Worm (Caenorhabditis elegans) whole organism, early embryonic: ENCODE measurements around the gene bicd-1.

Experiments used
- B0310.2 ChIP-seq: sonication (generic microtip); optimal IDR thresholded peaks from 2 replicates; lab custom pipeline; 2016; ENCODE audit warnings: mild to moderate bottlenecking, missing genetic modification characterization, missing compliant biosample characterization
- F13C5.2 ChIP-seq: sonication (generic microtip); optimal IDR thresholded peaks from 2 replicates; lab custom pipeline; 2017; ENCODE audit warnings: mild to moderate bottlenecking, missing genetic modification characterization, inconsistent platforms, missing compliant biosample characterization
- aly-1 ChIP-seq: sonication (generic microtip); optimal IDR thresholded peaks from 2 replicates; lab custom pipeline; 2016; ENCODE audit warnings: missing genetic modification characterization, missing compliant biosample characterization
- ama-1 ChIP-seq: fragments of 150-350 bp; optimal IDR thresholded peaks from 2 replicates; lab custom pipeline; 2014
- ceh-13 ChIP-seq: fragments of 200-800 bp; sonication (Bioruptor generic); optimal IDR thresholded peaks from 2 replicates; lab custom pipeline; 2018; ENCODE audit warnings: mild to moderate bottlenecking, missing genetic modification characterization, missing compliant biosample characterization
- ceh-36 ChIP-seq: sonication (generic microtip); optimal IDR thresholded peaks from 2 replicates; lab custom pipeline; 2016; ENCODE audit warnings: missing genetic modification characterization, inconsistent platforms, missing compliant biosample characterization
- ets-7 ChIP-seq: sonication (generic microtip); optimal IDR thresholded peaks from 2 replicates; lab custom pipeline; 2016; ENCODE audit warnings: missing genotype, missing genetic modification characterization, missing compliant biosample characterization
- flt-1 ChIP-seq: fragments of 200-800 bp; sonication (Bioruptor generic); IDR thresholded peaks from 2 replicates; pipeline ENCODE4 v1.3.6; 2022; ENCODE audit warnings: missing genetic modification characterization, missing compliant biosample characterization
- hmbx-1 ChIP-seq: sonication (generic microtip); optimal IDR thresholded peaks from 2 replicates; lab custom pipeline; 2016; ENCODE audit warnings: mild to moderate bottlenecking, missing genetic modification characterization, missing compliant biosample characterization
- hmg-4 ChIP-seq: fragments of 200-800 bp; sonication (Bioruptor generic); optimal IDR thresholded peaks from 2 replicates; lab custom pipeline; 2018; ENCODE audit warnings: mild to moderate bottlenecking, missing genetic modification characterization, missing compliant biosample characterization
- hnd-1 ChIP-seq: sonication (generic microtip); optimal IDR thresholded peaks from 2 replicates; lab custom pipeline; 2016; ENCODE audit warnings: missing genetic modification characterization, missing compliant biosample characterization
- pes-1 ChIP-seq: fragments of 200-800 bp; sonication (Bioruptor generic); IDR thresholded peaks from 2 replicates; pipeline ENCODE4 v1.3.6; 2022; ENCODE audit warnings: missing genetic modification reagents, missing genetic modification characterization, missing compliant biosample characterization
- scrt-1 ChIP-seq: fragments of 200-800 bp; sonication (Bioruptor generic); IDR thresholded peaks from 2 replicates; pipeline ENCODE4 v1.3.6; 2022; ENCODE audit warnings: missing genetic modification characterization, missing compliant biosample characterization
- sea-1 ChIP-seq: fragments of 200-800 bp; sonication (Bioruptor generic); conservative IDR thresholded peaks from 2 replicates; pipeline ENCODE4 v1.3.6; 2022; ENCODE audit warnings: missing genetic modification characterization, missing compliant biosample characterization
- tbx-11 ChIP-seq: fragments of 200-800 bp; sonication (Bioruptor generic); IDR thresholded peaks from 2 replicates; pipeline ENCODE4 v1.3.6; 2022; ENCODE audit warnings: missing genetic modification characterization, missing compliant biosample characterization
- tbx-37 ChIP-seq: fragments of 200-800 bp; sonication (Bioruptor generic); conservative IDR thresholded peaks from 2 replicates; pipeline ENCODE4 v1.3.6; 2022; ENCODE audit warnings: missing genetic modification reagents, missing genetic modification characterization, missing compliant biosample characterization
- tra-4 ChIP-seq: sonication (generic microtip); optimal IDR thresholded peaks from 2 replicates; lab custom pipeline; 2017; ENCODE audit warnings: missing genetic modification characterization, missing compliant biosample characterization

Gene bicd-1

ce11 chrIV:6535908-6536307, 36.2 kb downstream of the bicd-1 start, which contains the start of gene C01G5.3:
Gene C01G5.3 (plus strand): TSS chrIV:6536208.
- no peak for TF ChIP-seq tra-4 (tag; lab: Kevin White, UChicago)
- TF ChIP-seq hmbx-1 (tag; lab: Kevin White, UChicago) = no peak

- TF ChIP-seq ceh-36 (tag; lab: Kevin White, UChicago) (no peak), flt-1 (GFP tag; lab: Robert Waterston, UW) (no peak), ceh-13 (no peak), tbx-11 (GFP tag; lab: Robert Waterston, UW) (no peak), sea-1 (GFP tag; lab: Robert Waterston, UW) (no peak), B0310.2 (tag; lab: Kevin White, UChicago) (no peak), tbx-37 (GFP tag; lab: Robert Waterston, UW) (no peak)
Observed at ce11 chrIV:6531450-6531849, 40.7 kb downstream of the bicd-1 start, which contains the start of gene C01G5.4. Gene C01G5.4 (plus strand): TSS chrIV:6531750.

ce11 chrIV:6529832-6530231, 42.3 kb downstream of the bicd-1 start:
- no peak for TF ChIP-seq ets-7 (tag; lab: Kevin White, UChicago)
- TF ChIP-seq ama-1 (lab: Kevin White, UChicago) = no peak
- TF ChIP-seq tra-4 (tag; lab: Kevin White, UChicago) = no peak

ce11 chrIV:6528202-6528601, 43.9 kb downstream of the bicd-1 start:
- TF ChIP-seq aly-1 (tag; lab: Kevin White, UChicago) (no peak), hmg-4 (GFP tag; lab: Kevin White, UChicago) (no peak), flt-1 (GFP tag; lab: Robert Waterston, UW) (no peak), hnd-1 (no peak), ets-7 (tag; lab: Kevin White, UChicago) (no peak), scrt-1 (GFP tag; lab: Robert Waterston, UW) (no peak), ceh-36 (tag; lab: Kevin White, UChicago) (no peak), F13C5.2 (tag; lab: Kevin White, UChicago) (no peak), sea-1 (GFP tag; lab: Robert Waterston, UW) (no peak), pes-1 (GFP tag; lab: Robert Waterston, UW) (no peak), tra-4 (tag; lab: Kevin White, UChicago) (no peak), tbx-11 (GFP tag; lab: Robert Waterston, UW) (no peak), hmbx-1 (tag; lab: Kevin White, UChicago) (no peak), ceh-13 (no peak), tbx-37 (GFP tag; lab: Robert Waterston, UW) (no peak)

- TF ChIP-seq tbx-37 (GFP tag; lab: Robert Waterston, UW) (no peak), ceh-13 (no peak), tbx-11 (GFP tag; lab: Robert Waterston, UW) (no peak), ceh-36 (tag; lab: Kevin White, UChicago) (no peak), aly-1 (tag; lab: Kevin White, UChicago) (no peak), flt-1 (GFP tag; lab: Robert Waterston, UW) (no peak)
Observed at ce11 chrIV:6526522-6526921, 45.6 kb downstream of the bicd-1 start.

- TF ChIP-seq tbx-11 (GFP tag; lab: Robert Waterston, UW) (no peak), hmbx-1 (tag; lab: Kevin White, UChicago) (no peak), scrt-1 (GFP tag; lab: Robert Waterston, UW) (no peak), tra-4 (tag; lab: Kevin White, UChicago) (no peak), tbx-37 (GFP tag; lab: Robert Waterston, UW) (no peak), ama-1 (lab: Kevin White, UChicago) (no peak), sea-1 (GFP tag; lab: Robert Waterston, UW) (no peak), B0310.2 (tag; lab: Kevin White, UChicago) (no peak), aly-1 (tag; lab: Kevin White, UChicago) (no peak), ets-7 (tag; lab: Kevin White, UChicago) (no peak), pes-1 (GFP tag; lab: Robert Waterston, UW) (no peak), flt-1 (GFP tag; lab: Robert Waterston, UW) (no peak), hnd-1 (no peak), ceh-36 (tag; lab: Kevin White, UChicago) (no peak), hmg-4 (GFP tag; lab: Kevin White, UChicago) (no peak), F13C5.2 (tag; lab: Kevin White, UChicago) (no peak), ceh-13 (no peak)
Observed at ce11 chrIV:6524531-6524930, 47.6 kb downstream of the bicd-1 start, which contains the start of gene C01G5.5. Gene C01G5.5 (plus strand): TSS chrIV:6524610.

- no peak for TF ChIP-seq B0310.2 (tag; lab: Kevin White, UChicago)
- no peak for TF ChIP-seq tbx-11 (GFP tag; lab: Robert Waterston, UW)
- no peak for TF ChIP-seq sea-1 (GFP tag; lab: Robert Waterston, UW)
- TF ChIP-seq ceh-36 (tag; lab: Kevin White, UChicago) = no peak
- no peak for TF ChIP-seq tbx-37 (GFP tag; lab: Robert Waterston, UW)
- TF ChIP-seq pes-1 (GFP tag; lab: Robert Waterston, UW) = no peak
- TF ChIP-seq flt-1 (GFP tag; lab: Robert Waterston, UW) = no peak
- no peak for TF ChIP-seq tra-4 (tag; lab: Kevin White, UChicago)
- TF ChIP-seq hnd-1 = no peak
- TF ChIP-seq hmg-4 (GFP tag; lab: Kevin White, UChicago) = no peak
- no peak for TF ChIP-seq scrt-1 (GFP tag; lab: Robert Waterston, UW)
- no peak for TF ChIP-seq hmbx-1 (tag; lab: Kevin White, UChicago)
- no peak for TF ChIP-seq ets-7 (tag; lab: Kevin White, UChicago)
- no peak for TF ChIP-seq ama-1 (lab: Kevin White, UChicago)
Observed at ce11 chrIV:6523773-6524172, 48.4 kb downstream of the bicd-1 start.
